Worm (Caenorhabditis elegans) whole organism, L1 larva: ENCODE data around the gene C14E2.3.

Experiments used
- ama-1 ChIP-seq: fragments of 150-350 bp; optimal IDR thresholded peaks from 2 replicates; lab custom pipeline; 2014
- dpl-1 ChIP-seq, 3 experiments: fragments of 150-350 bp in 2 of 3; sonication (generic microtip) in 1 of 3; optimal IDR thresholded peaks; 2 replicates each; lab custom pipeline; 2014 to 2017; ENCODE audit warnings: missing biosample characterization in 3 of 3, missing genetic modification characterization in 3 of 3, missing genetic modification reagents in 3 of 3
- lin-35 ChIP-seq, 2 experiments: fragments of 150-350 bp; optimal IDR thresholded peaks; 2 replicates each; lab custom pipeline; 2014; ENCODE audit warnings: missing biosample characterization in 2 of 2, missing genetic modification characterization in 2 of 2, missing genetic modification reagents in 2 of 2
- lir-3 ChIP-seq: sonication (generic microtip); optimal IDR thresholded peaks from 2 replicates; lab custom pipeline; 2016; ENCODE audit warnings: mild to moderate bottlenecking, missing genetic modification characterization, moderate library complexity, missing compliant biosample characterization; ENCODE audit not compliant: poor library complexity
- nhr-90 ChIP-seq: sonication (generic microtip); optimal IDR thresholded peaks from 2 replicates; lab custom pipeline; 2016; ENCODE audit warnings: mild to moderate bottlenecking, missing genetic modification characterization, missing compliant biosample characterization; ENCODE audit not compliant: poor library complexity
- pag-3 ChIP-seq: sonication (generic microtip); optimal IDR thresholded peaks from 2 replicates; lab custom pipeline; 2017; ENCODE audit warnings: missing genetic modification characterization, mild to moderate bottlenecking, missing compliant biosample characterization, antibody characterized with exemption, borderline replicate concordance; ENCODE audit not compliant: insufficient read depth
- tbx-2 ChIP-seq: sonication (generic microtip); optimal IDR thresholded peaks from 2 replicates; lab custom pipeline; 2016; ENCODE audit warnings: missing genetic modification characterization, missing compliant biosample characterization

DNA sequence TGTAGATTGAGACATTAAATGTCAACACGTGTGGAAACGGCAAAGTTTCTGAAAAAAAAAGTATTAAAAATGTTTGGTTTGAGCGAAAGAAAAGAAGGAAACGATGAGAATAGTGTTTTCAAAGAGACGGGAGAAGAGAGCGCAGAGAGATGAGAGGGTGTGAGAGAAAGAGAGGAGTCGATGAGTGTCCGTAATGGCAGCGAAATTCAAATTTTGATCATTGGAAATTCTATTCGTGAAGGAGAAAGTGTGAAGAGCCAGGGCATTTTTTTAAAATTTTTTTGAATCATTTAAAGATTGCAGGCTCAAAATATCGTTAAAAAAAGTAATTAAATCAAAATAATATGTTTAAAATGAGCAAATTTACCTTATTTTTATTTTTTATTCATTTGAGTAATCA lies 34.2 kb upstream of the C14E2.3 start, which contains the start of gene T26C11.4:
- peak; percentile 67 to 77 (median 72) for TF ChIP-seq dpl-1 (GFP tag; optimal IDR thresholded peaks at IDR 0.05; lab: Kevin White, UChicago)
- TF ChIP-seq nhr-90: no peak
- TF ChIP-seq lir-3 (tag; lab: Kevin White, UChicago): no peak
- TF ChIP-seq pag-3 (tag; lab: Kevin White, UChicago): no peak
- TF ChIP-seq ama-1 (lab: Kevin White, UChicago): no peak
- TF ChIP-seq tbx-2 (tag; lab: Kevin White, UChicago): peak; percentile 8
- TF ChIP-seq lin-35 (GFP tag; optimal IDR thresholded peaks at IDR 0.05; lab: Kevin White, UChicago): peak; percentile 49 to 88
